Fruit fly (Drosophila melanogaster): ENCODE data around the gene mbf1.
A peak's percentile ranks its signal among the peaks of the same experiment; 100 is the strongest.

Gene mbf1

dm6 chr3L:16612152-16612551, 37.9 kb downstream of the mbf1 start, which contains the start of gene CG4101 (continued):
- TF ChIP-seq Hmx (GFP tag; optimal IDR thresholded peaks at IDR 0.05) = peak; percentile 62
- TF ChIP-seq Neu2 (GFP tag; optimal IDR thresholded peaks at IDR 0.05; ENCODE audit: borderline replicate concordance) = no peak
- TF ChIP-seq vnd (GFP tag; IDR thresholded peaks at IDR 0.05; ENCODE audit: partially characterized antibody) = peak; percentile 75
- TF ChIP-seq ind (GFP tag; optimal IDR thresholded peaks at IDR 0.05) = peak; percentile 82
- TF ChIP-seq CG17612 (GFP tag; IDR thresholded peaks at IDR 0.05) = no peak
- TF ChIP-seq CG14014 (GFP tag; IDR thresholded peaks at IDR 0.05) = peak; percentile 84
- peak; percentile 62 for TF ChIP-seq odd (GFP tag; optimal IDR thresholded peaks at IDR 0.05)
- TF ChIP-seq CG8478 (optimal IDR thresholded peaks at IDR 0.05) = no peak
- peak; percentile 81 for TF ChIP-seq NFAT (GFP tag; IDR thresholded peaks at IDR 0.05)
- TF ChIP-seq ci (GFP tag; IDR thresholded peaks at IDR 0.05) = peak; percentile 82; the same call in 2 of the 3 replicates
- TF ChIP-seq CG9932 (GFP tag; IDR thresholded peaks at IDR 0.05) = peak; percentile 91
- peak; percentile 76 for TF ChIP-seq amos (GFP tag; IDR thresholded peaks at IDR 0.05; ENCODE audit: partially characterized antibody)
- peak; percentile 73; the same call in 2 of the 4 replicates for TF ChIP-seq Gug (GFP tag; IDR thresholded peaks at IDR 0.05)
- no peak for TF ChIP-seq grn (GFP tag; optimal IDR thresholded peaks at IDR 0.05)
- no peak for TF ChIP-seq org-1 (GFP tag; optimal IDR thresholded peaks at IDR 0.05)
- no peak for TF ChIP-seq CG15479 (GFP tag; optimal IDR thresholded peaks at IDR 0.05)
- no peak for TF ChIP-seq fru (optimal IDR thresholded peaks at IDR 0.05)
- peak; percentile 88 for TF ChIP-seq CG3838 (GFP tag; optimal IDR thresholded peaks at IDR 0.05)
- TF ChIP-seq sisA (GFP tag; IDR thresholded peaks at IDR 0.05) = peak; percentile 72
- no peak for TF ChIP-seq Hand (GFP tag; optimal IDR thresholded peaks at IDR 0.05)
- TF ChIP-seq CG13894 (tag; optimal IDR thresholded peaks at IDR 0.05) = peak; percentile 90
- TF ChIP-seq mld (GFP tag; IDR thresholded peaks at IDR 0.05; ENCODE audit: partially characterized antibody) = no peak
- no peak for TF ChIP-seq dati (GFP tag; IDR thresholded peaks at IDR 0.05)
- 0 out of 2 replicates have a peak, but pooled peaks have one; percentile 47 for TF ChIP-seq rib (GFP tag; IDR thresholded peaks at IDR 0.05)
- TF ChIP-seq GATAe (GFP tag; conservative IDR thresholded peaks at IDR 0.05) = no peak
- TF ChIP-seq D19B (GFP tag; optimal IDR thresholded peaks at IDR 0.05) = peak; percentile 46
- TF ChIP-seq CG9817 (tag; optimal IDR thresholded peaks at IDR 0.05) = peak; percentile 91
- peak; percentile 34 for TF ChIP-seq Elba2 (GFP tag; optimal IDR thresholded peaks at IDR 0.05)
- peak; percentile 90 for TF ChIP-seq BEAF-32 (GFP tag; optimal IDR thresholded peaks at IDR 0.05)
- peak; percentile 72 for TF ChIP-seq dmrt99B (tag; optimal IDR thresholded peaks at IDR 0.05)
- TF ChIP-seq CG6854 (GFP tag; optimal IDR thresholded peaks at IDR 0.05) = peak; percentile 30
- no peak for TF ChIP-seq CG43689 (GFP tag; IDR thresholded peaks at IDR 0.05)
- TF ChIP-seq Dll (GFP tag; IDR thresholded peaks at IDR 0.05; ENCODE audit: partially characterized antibody) = peak; percentile 93
- peak; percentile 28; the same call in 1 of the 2 replicates for TF ChIP-seq Ravus (GFP tag; IDR thresholded peaks at IDR 0.05)
- peak; percentile 56 for TF ChIP-seq B-H1 (GFP tag; IDR thresholded peaks at IDR 0.05)
- no peak for TF ChIP-seq MESR4 (GFP tag; optimal IDR thresholded peaks at IDR 0.05)
- peak; percentile 80 for TF ChIP-seq CG15601 (tag; optimal IDR thresholded peaks at IDR 0.05)
- peak; percentile 78 for TF ChIP-seq lbe (GFP tag; optimal IDR thresholded peaks at IDR 0.05)
- TF ChIP-seq ase (GFP tag; IDR thresholded peaks at IDR 0.05) = peak; percentile 82
- TF ChIP-seq luna (GFP tag; optimal IDR thresholded peaks at IDR 0.05) = peak; percentile 77
- peak; percentile 88 for TF ChIP-seq mam (GFP tag; optimal IDR thresholded peaks at IDR 0.05)
- no peak for TF ChIP-seq Kr (GFP tag; optimal IDR thresholded peaks at IDR 0.05)
- TF ChIP-seq Spps (tag; optimal IDR thresholded peaks at IDR 0.05) = peak; percentile 25
- TF ChIP-seq nau (GFP tag; optimal IDR thresholded peaks at IDR 0.05) = peak; percentile 48
- peak; percentile 59 for TF ChIP-seq Mad (GFP tag; optimal IDR thresholded peaks at IDR 0.05)
- peak; percentile 58; the same call in 1 of the 2 replicates for TF ChIP-seq wdn (GFP tag; IDR thresholded peaks at IDR 0.05)
- no peak for TF ChIP-seq Hr39 (optimal IDR thresholded peaks at IDR 0.05)
- peak; percentile 35 for TF ChIP-seq HmgD (GFP tag; optimal IDR thresholded peaks at IDR 0.05)
- TF ChIP-seq CG5245 (GFP tag; optimal IDR thresholded peaks at IDR 0.05) = peak; percentile 55
- TF ChIP-seq MBD-R2 (GFP tag; IDR thresholded peaks at IDR 0.05) = peak; percentile 86
- peak; percentile 81 for TF ChIP-seq ems (GFP tag; optimal IDR thresholded peaks at IDR 0.05)
- peak; percentile 84 for TF ChIP-seq Hmr (GFP tag; optimal IDR thresholded peaks at IDR 0.05)

All from whole organism, embryonic.